Worm (Caenorhabditis elegans) whole organism, late embryonic: ENCODE data around the gene exos-4.2.

ENCODE experiments used
- C38D4.7 ChIP-seq: fragments of 200-800 bp; sonication (Bioruptor generic); optimal IDR thresholded peaks from 2 replicates; lab custom pipeline; 2018; ENCODE audit warnings: mild to moderate bottlenecking, missing genetic modification characterization, moderate library complexity, missing compliant biosample characterization
- nhr-11 ChIP-seq: fragments of 150-350 bp; optimal IDR thresholded peaks from 2 replicates; lab custom pipeline; 2014; ENCODE audit warnings: missing biosample characterization, missing genetic modification characterization
- pha-4 ChIP-seq: fragments of 150-350 bp; optimal IDR thresholded peaks from 2 replicates; lab custom pipeline; 2018; ENCODE audit warnings: missing biosample characterization, missing genetic modification reagents, missing genetic modification characterization

ce11 chrIII:834443-834815 is 25.6 kb upstream of the exos-4.2 start:
- TF ChIP-seq pha-4 (no peak), nhr-11 (tag; lab: Kevin White, UChicago) (no peak), C38D4.7 (no peak)
